Fruit fly (Drosophila melanogaster) whole organism: ENCODE data around the gene CG42269.

ENCODE experiments used
- CG8478 ChIP-seq: fragments of >200 bp; optimal IDR thresholded peaks from 2 replicates; lab custom pipeline; 2018; ENCODE audit warnings: inconsistent platforms
- pan ChIP-seq: fragments of >200 bp; optimal IDR thresholded peaks from 2 replicates; lab custom pipeline; 2017

dm6 chr3L:6076429-6076828, 10.3 kb downstream of the CG42269 start, which contains the start of gene ssp6:
- no peak for TF ChIP-seq pan
- no peak for TF ChIP-seq CG8478 (lab: Kevin White, UChicago)
